Worm (Caenorhabditis elegans) whole organism, young adult: ENCODE measurements around the gene Y41D4B.1.

Experiments
- B0019.2 ChIP-seq: fragments of 200-800 bp; sonication (Bioruptor generic); conservative IDR thresholded peaks from 2 replicates; pipeline ENCODE4 v1.3.6; 2022; ENCODE audit warnings: missing genetic modification reagents, missing genetic modification characterization, missing compliant biosample characterization
- B0035.1 ChIP-seq: sonication (generic microtip); optimal IDR thresholded peaks from 2 replicates; lab custom pipeline; 2016; ENCODE audit warnings: missing genetic modification characterization, mild to moderate bottlenecking, missing compliant biosample characterization, missing genotype, missing genetic modification reagents
- B0336.3 ChIP-seq: fragments of 200-800 bp; sonication (Bioruptor generic); IDR thresholded peaks from 2 replicates; pipeline ENCODE4 v1.3.6; 2022; ENCODE audit warnings: missing genetic modification characterization, missing compliant biosample characterization
- C17E4.6 ChIP-seq: fragments of 200-800 bp; sonication (Bioruptor generic); IDR thresholded peaks from 2 replicates; pipeline ENCODE4 v1.3.6; 2022; ENCODE audit warnings: missing genetic modification reagents, missing genetic modification characterization, missing compliant biosample characterization
- F10E7.11 ChIP-seq: sonication (generic microtip); optimal IDR thresholded peaks from 2 replicates; lab custom pipeline; 2017; ENCODE audit warnings: mild to moderate bottlenecking, missing genetic modification characterization, moderate library complexity, missing compliant biosample characterization
- F23B12.7 ChIP-seq: sonication (generic microtip); optimal IDR thresholded peaks from 2 replicates; lab custom pipeline; 2017; ENCODE audit warnings: missing genetic modification characterization, mild to moderate bottlenecking, missing compliant biosample characterization, antibody characterized with exemption, moderate library complexity; ENCODE audit not compliant: insufficient read depth
- F55B11.4 ChIP-seq: sonication (generic microtip); optimal IDR thresholded peaks from 2 replicates; lab custom pipeline; 2016; ENCODE audit warnings: missing compliant biosample characterization, missing genetic modification characterization, borderline replicate concordance; ENCODE audit not compliant: insufficient read depth
- T07F8.4 ChIP-seq: sonication (generic microtip); optimal IDR thresholded peaks from 2 replicates; lab custom pipeline; 2016; ENCODE audit warnings: mild to moderate bottlenecking, missing genetic modification characterization, moderate library complexity, missing compliant biosample characterization
- T26A5.8 ChIP-seq: sonication (generic microtip); optimal IDR thresholded peaks from 2 replicates; lab custom pipeline; 2016; ENCODE audit warnings: missing genetic modification characterization, missing compliant biosample characterization
- ama-1 ChIP-seq, 3 experiments: fragments of 150-350 bp in 1 of 3; sonication (generic microtip) in 2 of 3; optimal IDR thresholded peaks; 2 replicates each; lab custom pipeline; 2014 to 2018; ENCODE audit warnings: missing biosample characterization in 2 of 3, missing genetic modification characterization in 2 of 3, missing genetic modification reagents in 2 of 3
- aptf-2 ChIP-seq: fragments of 200-800 bp; sonication (Bioruptor generic); conservative IDR thresholded peaks from 2 replicates; pipeline ENCODE4 v1.3.6; 2022; ENCODE audit warnings: missing genetic modification reagents, missing genetic modification characterization, missing compliant biosample characterization
- atf-7 ChIP-seq: sonication (generic microtip); optimal IDR thresholded peaks from 2 replicates; lab custom pipeline; 2017; ENCODE audit warnings: mild to moderate bottlenecking, missing genetic modification characterization, missing compliant biosample characterization
- athp-1 ChIP-seq: sonication (generic microtip); optimal IDR thresholded peaks from 2 replicates; lab custom pipeline; 2017; ENCODE audit warnings: mild to moderate bottlenecking, missing genetic modification characterization, missing compliant biosample characterization
- ccch-3 ChIP-seq: fragments of 200-800 bp; sonication (Bioruptor generic); optimal IDR thresholded peaks from 2 replicates; lab custom pipeline; 2018; ENCODE audit warnings: mild to moderate bottlenecking, missing genetic modification characterization, missing compliant biosample characterization
- cebp-1 ChIP-seq, 2 experiments: fragments of 200-800 bp in 1 of 2; sonication (Bioruptor generic) in 1 of 2; sonication (generic microtip) in 1 of 2; IDR thresholded peaks in 1 of 2; optimal IDR thresholded peaks in 1 of 2; 2 replicates each; pipeline versions ENCODE4 v1.3.6 to Lab custom; 2017 to 2022; ENCODE audit warnings: missing compliant biosample characterization in 2 of 2, missing genetic modification characterization in 2 of 2, mild to moderate bottlenecking in 1 of 2, missing genetic modification reagents in 1 of 2, moderate library complexity in 1 of 2
- ceh-100 ChIP-seq: fragments of 200-800 bp; sonication (Bioruptor generic); IDR thresholded peaks from 2 replicates; pipeline ENCODE4 v1.3.6; 2022; ENCODE audit warnings: missing genetic modification reagents, missing genetic modification characterization, missing compliant biosample characterization
- ceh-40 ChIP-seq: fragments of 200-800 bp; sonication (Bioruptor generic); IDR thresholded peaks from 2 replicates; pipeline ENCODE4 v1.3.6; 2022; ENCODE audit warnings: missing genetic modification characterization, missing compliant biosample characterization
- ceh-91 ChIP-seq: fragments of 200-800 bp; sonication (Bioruptor generic); IDR thresholded peaks from 2 replicates; pipeline ENCODE4 v1.3.6; 2022; ENCODE audit warnings: missing genetic modification reagents, missing genetic modification characterization, missing compliant biosample characterization
- chd-7 ChIP-seq: sonication (generic microtip); optimal IDR thresholded peaks from 2 replicates; lab custom pipeline; 2016; ENCODE audit warnings: mild to moderate bottlenecking, missing genetic modification characterization, moderate library complexity, missing compliant biosample characterization
- die-1 ChIP-seq: sonication (generic microtip); optimal IDR thresholded peaks from 2 replicates; lab custom pipeline; 2016; ENCODE audit warnings: missing genotype, mild to moderate bottlenecking, missing genetic modification characterization, missing compliant biosample characterization
- ets-4 ChIP-seq: fragments of 200-800 bp; sonication (Bioruptor generic); optimal IDR thresholded peaks from 2 replicates; lab custom pipeline; 2018; ENCODE audit warnings: mild to moderate bottlenecking, missing genetic modification characterization, missing compliant biosample characterization
- hlh-12 ChIP-seq: sonication (generic microtip); optimal IDR thresholded peaks from 2 replicates; lab custom pipeline; 2016; ENCODE audit warnings: missing genetic modification characterization, missing compliant biosample characterization
- hmg-1.2 ChIP-seq: fragments of 200-800 bp; sonication (Bioruptor generic); IDR thresholded peaks from 2 replicates; pipeline ENCODE4 v1.3.6; 2022; ENCODE audit warnings: missing genetic modification reagents, missing genetic modification characterization, missing compliant biosample characterization
- hrde-1 ChIP-seq: sonication (generic microtip); optimal IDR thresholded peaks from 2 replicates; lab custom pipeline; 2016; ENCODE audit warnings: missing genetic modification characterization, mild to moderate bottlenecking, missing compliant biosample characterization, moderate library complexity, missing genotype, missing genetic modification reagents, borderline replicate concordance
- hsf-1 ChIP-seq: fragments of 200-800 bp; sonication (Bioruptor generic); IDR thresholded peaks from 2 replicates; pipeline ENCODE4 v1.3.6; 2022; ENCODE audit warnings: missing genetic modification reagents, missing genetic modification characterization, missing compliant biosample characterization
- lin-26 ChIP-seq: fragments of 200-800 bp; sonication (Bioruptor generic); IDR thresholded peaks from 2 replicates; pipeline ENCODE4 v1.3.6; 2022; ENCODE audit warnings: missing genetic modification reagents, missing genetic modification characterization, missing compliant biosample characterization
- lin-35 ChIP-seq, 3 experiments: fragments of 150-350 bp in 2 of 3; sonication (generic microtip) in 1 of 3; optimal IDR thresholded peaks; 2 replicates each; lab custom pipeline; 2014 to 2018; ENCODE audit warnings: missing biosample characterization in 3 of 3, missing genetic modification characterization in 3 of 3, missing genetic modification reagents in 3 of 3
- lin-40 ChIP-seq: sonication (generic microtip); optimal IDR thresholded peaks from 2 replicates; lab custom pipeline; 2016; ENCODE audit warnings: missing genetic modification characterization, mild to moderate bottlenecking, missing compliant biosample characterization, missing genotype, missing genetic modification reagents
- lin-54 ChIP-seq: fragments of 200-800 bp; sonication (Bioruptor generic); optimal IDR thresholded peaks from 2 replicates; lab custom pipeline; 2018; ENCODE audit warnings: mild to moderate bottlenecking, missing genetic modification characterization, missing compliant biosample characterization
- lir-1 ChIP-seq: fragments of 200-800 bp; sonication (Bioruptor generic); conservative IDR thresholded peaks from 2 replicates; pipeline ENCODE4 v1.3.6; 2022; ENCODE audit warnings: missing genetic modification reagents, missing genetic modification characterization, missing compliant biosample characterization
- madf-3 ChIP-seq: fragments of 200-800 bp; sonication (Bioruptor generic); IDR thresholded peaks from 2 replicates; pipeline ENCODE4 v1.3.6; 2022; ENCODE audit warnings: missing genetic modification reagents, missing genetic modification characterization, missing compliant biosample characterization
- madf-8 ChIP-seq: fragments of 200-800 bp; sonication (Bioruptor generic); conservative IDR thresholded peaks from 2 replicates; pipeline ENCODE4 v1.3.6; 2022; ENCODE audit warnings: missing genetic modification reagents, missing genetic modification characterization, missing compliant biosample characterization
- nfya-1 ChIP-seq: sonication (generic microtip); optimal IDR thresholded peaks from 2 replicates; lab custom pipeline; 2017; ENCODE audit warnings: antibody characterized with exemption, missing compliant biosample characterization, missing genetic modification characterization, borderline replicate concordance; ENCODE audit not compliant: insufficient read depth
- rec-8 ChIP-seq, 2 experiments: sonication (generic microtip); optimal IDR thresholded peaks; 2 replicates each; lab custom pipeline; 2016; ENCODE audit warnings: mild to moderate bottlenecking in 2 of 2, missing genetic modification characterization in 2 of 2, missing genetic modification reagents in 2 of 2, missing genotype in 2 of 2, missing biosample characterization in 1 of 2, missing compliant biosample characterization in 1 of 2, moderate library complexity in 1 of 2
- repo-1 ChIP-seq: sonication (generic microtip); optimal IDR thresholded peaks from 2 replicates; lab custom pipeline; 2017; ENCODE audit warnings: mild to moderate bottlenecking, missing genetic modification characterization, missing compliant biosample characterization
- rpc-1 ChIP-seq, 2 experiments: fragments of 150-350 bp in 1 of 2; sonication (generic microtip) in 1 of 2; optimal IDR thresholded peaks; 2 replicates each; lab custom pipeline; 2014 to 2018; ENCODE audit warnings: missing biosample characterization in 1 of 2, missing genetic modification characterization in 1 of 2, missing genetic modification reagents in 1 of 2, missing genotype in 1 of 2
- sdz-38 ChIP-seq: sonication (generic microtip); optimal IDR thresholded peaks from 2 replicates; lab custom pipeline; 2016; ENCODE audit warnings: missing genotype, missing genetic modification characterization, missing compliant biosample characterization
- sptf-2 ChIP-seq: fragments of 200-800 bp; sonication (Bioruptor generic); optimal IDR thresholded peaks from 2 replicates; lab custom pipeline; 2018; ENCODE audit warnings: mild to moderate bottlenecking, missing genetic modification characterization, missing compliant biosample characterization
- tbp1 ChIP-seq: fragments of 200-800 bp; sonication (Bioruptor generic); optimal IDR thresholded peaks from 2 replicates; lab custom pipeline; 2018; ENCODE audit warnings: mild to moderate bottlenecking, missing genetic modification characterization, missing compliant biosample characterization
- tlf-1 ChIP-seq: fragments of 200-800 bp; sonication (Bioruptor generic); optimal IDR thresholded peaks from 2 replicates; lab custom pipeline; 2018; ENCODE audit warnings: mild to moderate bottlenecking, missing genetic modification characterization, missing compliant biosample characterization
- unc-130 ChIP-seq: sonication (generic microtip); optimal IDR thresholded peaks from 2 replicates; lab custom pipeline; 2016; ENCODE audit warnings: missing genetic modification reagents, missing genetic modification characterization, missing compliant biosample characterization
- zfh-2 ChIP-seq: fragments of 200-800 bp; sonication (Bioruptor generic); conservative IDR thresholded peaks from 2 replicates; pipeline ENCODE4 v1.3.6; 2022; ENCODE audit warnings: missing genetic modification reagents, missing genetic modification characterization, missing compliant biosample characterization
- ztf-18 ChIP-seq: sonication (generic microtip); optimal IDR thresholded peaks from 2 replicates; lab custom pipeline; 2016; ENCODE audit warnings: missing genotype, mild to moderate bottlenecking, missing genetic modification characterization, missing compliant biosample characterization
- ztf-25 ChIP-seq: fragments of 200-800 bp; sonication (Bioruptor generic); IDR thresholded peaks from 2 replicates; pipeline ENCODE4 v1.3.6; 2022; ENCODE audit warnings: missing genetic modification reagents, missing genetic modification characterization, missing compliant biosample characterization
- ztf-28 ChIP-seq: fragments of 200-800 bp; sonication (Bioruptor generic); IDR thresholded peaks from 2 replicates; pipeline ENCODE4 v1.3.6; 2022; ENCODE audit warnings: missing genetic modification reagents, missing genetic modification characterization, missing compliant biosample characterization
- ztf-3 ChIP-seq: fragments of 200-800 bp; sonication (Bioruptor generic); optimal IDR thresholded peaks from 2 replicates; lab custom pipeline; 2018; ENCODE audit warnings: mild to moderate bottlenecking, missing genetic modification characterization, missing compliant biosample characterization

Y41D4B.1 gene

ce11 chrIV:1711029-1711489 is 38.6 kb downstream of the Y41D4B.1 start, which contains the start of gene rpi-2:
TSS of gene rpi-2 (plus strand) at chrIV:1711262.
- TF ChIP-seq ztf-18 (tag; lab: Kevin White, UChicago) (peak; percentile 58), lin-35 (GFP tag; optimal IDR thresholded peaks at IDR 0.05; lab: Kevin White, UChicago) (peak in 2 of 3 experiments; percentile 21 to 53), nfya-1 (tag; lab: Kevin White, UChicago) (no peak), unc-130 (GFP tag; lab: Kevin White, UChicago) (peak; percentile 91), cebp-1 (GFP tag; IDR thresholded peaks at IDR 0.05; lab: Robert Waterston, UW) (no peak), cebp-1 (tag; optimal IDR thresholded peaks at IDR 0.05; lab: Kevin White, UChicago) (peak; percentile 74), T26A5.8 (tag; lab: Kevin White, UChicago) (peak; percentile 88), madf-3 (peak; percentile 93), B0035.1 (tag; lab: Kevin White, UChicago) (peak; percentile 80), atf-7 (tag; lab: Kevin White, UChicago) (peak; percentile 78), tbp1 (GFP tag; lab: Kevin White, UChicago) (peak; percentile 70), ztf-25 (GFP tag; lab: Robert Waterston, UW) (no peak), T07F8.4 (peak; percentile 71), F10E7.11 (peak; percentile 94), hlh-12 (tag; lab: Kevin White, UChicago) (no peak), F23B12.7 (tag; lab: Kevin White, UChicago) (no peak), hmg-1.2 (GFP tag; lab: Robert Waterston, UW) (peak; percentile 59), hrde-1 (tag; lab: Kevin White, UChicago) (peak; percentile 95), athp-1 (peak; percentile 97), F55B11.4 (tag; lab: Kevin White, UChicago) (no peak), repo-1 (tag; lab: Kevin White, UChicago) (peak; percentile 83), B0019.2 (GFP tag; lab: Robert Waterston, UW) (no peak), rpc-1 (optimal IDR thresholded peaks at IDR 0.05; lab: Kevin White, UChicago) (no peak), rpc-1 (tag; optimal IDR thresholded peaks at IDR 0.05; lab: Kevin White, UChicago) (no peak), ceh-40 (peak; percentile 94), C17E4.6 (peak; percentile 90), lir-1 (GFP tag; lab: Robert Waterston, UW) (no peak), aptf-2 (0 out of 2 replicates have a peak, but pooled peaks have one; percentile 41), ztf-3 (no peak), lin-54 (GFP tag; lab: Kevin White, UChicago) (peak; percentile 86), zfh-2 (peak; percentile 16; the same call in 1 of the 2 replicates), chd-7 (tag; lab: Kevin White, UChicago) (peak; percentile 83), sdz-38 (tag; lab: Kevin White, UChicago) (no peak), die-1 (tag; lab: Kevin White, UChicago) (peak; percentile 71), madf-8 (GFP tag; lab: Robert Waterston, UW) (peak; percentile 51), tlf-1 (GFP tag; lab: Kevin White, UChicago) (peak; percentile 92), ztf-28 (peak; percentile 57; the same call in 1 of the 2 replicates), ets-4 (GFP tag; lab: Kevin White, UChicago) (peak; percentile 34), ama-1 (optimal IDR thresholded peaks at IDR 0.05; lab: Kevin White, UChicago) (no peak), ama-1 (GFP tag; optimal IDR thresholded peaks at IDR 0.05; lab: Kevin White, UChicago) (peak; percentile 49 to 50), hsf-1 (GFP tag; lab: Robert Waterston, UW) (peak; percentile 86), rec-8 (tag; optimal IDR thresholded peaks at IDR 0.05; lab: Kevin White, UChicago) (peak; percentile 40 to 50), lin-40 (tag; lab: Kevin White, UChicago) (peak; percentile 22), ccch-3 (GFP tag; lab: Kevin White, UChicago) (no peak), ceh-100 (GFP tag; lab: Robert Waterston, UW) (peak; percentile 83), lin-26 (GFP tag; lab: Robert Waterston, UW) (peak; percentile 96), B0336.3 (GFP tag; lab: Robert Waterston, UW) (peak; percentile 97), ceh-91 (GFP tag; lab: Robert Waterston, UW) (peak; percentile 45; the same call in 1 of the 2 replicates), sptf-2 (no peak)
